Worm (Caenorhabditis elegans): ENCODE results near the gene gex-3.

gex-3 gene

ce11 chrIV:12417536-12418195 lies 13.4 kb downstream of the gex-3 start, which contains the start of gene F08G5.3 (continued):
- TF ChIP-seq madf-5 (GFP tag; IDR thresholded peaks at IDR 0.05) (peak in 1 of 2 experiments; percentile 66; a peak in 1 of 4 replicates), Y5F2A.4 (GFP tag; optimal IDR thresholded peaks at IDR 0.05) (peak; percentile 25), lin-1 (GFP tag; IDR thresholded peaks at IDR 0.05) (peak; percentile 55; the same call in 1 of the 2 replicates), daf-12 (tag; optimal IDR thresholded peaks at IDR 0.05) (no peak), ama-1 (optimal IDR thresholded peaks at IDR 0.05) (no peak), lin-15B (tag; optimal IDR thresholded peaks at IDR 0.05) (no peak), lsy-2 (tag; optimal IDR thresholded peaks at IDR 0.05) (peak in 1 of 2 experiments; percentile 58), pha-4 (GFP tag; IDR thresholded peaks at IDR 0.05) (peak; percentile 91), pha-4 (tag; optimal IDR thresholded peaks at IDR 0.05) (no peak), hlh-30 (tag; optimal IDR thresholded peaks at IDR 0.05; ENCODE audit: insufficient read depth) (peak; percentile 59), ctbp-1 (GFP tag; IDR thresholded peaks at IDR 0.05) (peak; percentile 76), saeg-2 (GFP tag; IDR thresholded peaks at IDR 0.05) (peak; percentile 66; the same call in 1 of the 2 replicates), zag-1 (tag; optimal IDR thresholded peaks at IDR 0.05) (no peak), nhr-41 (GFP tag; IDR thresholded peaks at IDR 0.05) (peak; percentile 45; the same call in 1 of the 2 replicates), unc-62 (GFP tag; optimal IDR thresholded peaks at IDR 0.05 in 1 of 2) (no peak), unc-62 (tag; optimal IDR thresholded peaks at IDR 0.05) (no peak), R02D3.7 (tag; optimal IDR thresholded peaks at IDR 0.05) (no peak), hif-1 (tag; optimal IDR thresholded peaks at IDR 0.05) (peak in 1 of 2 experiments; percentile 33), ZK337.2 (GFP tag; IDR thresholded peaks at IDR 0.05) (peak; percentile 73), T20F7.1 (GFP tag; optimal IDR thresholded peaks at IDR 0.05) (peak; percentile 41), mdt-29 (GFP tag; IDR thresholded peaks at IDR 0.05) (peak; percentile 72; the same call in 1 of the 2 replicates), daf-19 (GFP tag; conservative IDR thresholded peaks at IDR 0.05) (no peak), spr-3 (GFP tag; optimal IDR thresholded peaks at IDR 0.05) (peak; percentile 53), lin-38 (GFP tag; IDR thresholded peaks at IDR 0.05) (peak; percentile 82), lim-7 (GFP tag; IDR thresholded peaks at IDR 0.05) (peak; percentile 95), mxl-2 (GFP tag; conservative IDR thresholded peaks at IDR 0.05) (0 out of 2 replicates have a peak, but pooled peaks have one; percentile 34), snpc-1.2 (GFP tag; IDR thresholded peaks at IDR 0.05) (peak; percentile 91), nhr-102 (tag; optimal IDR thresholded peaks at IDR 0.05) (peak; percentile 65), T26A8.4 (GFP tag; IDR thresholded peaks at IDR 0.05) (peak; percentile 67), ceh-44 (GFP tag; IDR thresholded peaks at IDR 0.05) (0 out of 2 replicates have a peak, but pooled peaks have one; percentile 43), lin-29 (GFP tag; IDR thresholded peaks at IDR 0.05) (no peak), F10B5.3 (tag; optimal IDR thresholded peaks at IDR 0.05) (no peak), dve-1 (tag; optimal IDR thresholded peaks at IDR 0.05; ENCODE audit: insufficient read depth) (peak; percentile 52), F26F4.8 (GFP tag; conservative IDR thresholded peaks at IDR 0.05) (peak; percentile 90), nhr-28 (tag; optimal IDR thresholded peaks at IDR 0.05) (peak; percentile 15), nhr-111 (GFP tag; optimal IDR thresholded peaks at IDR 0.05) (peak; percentile 69), zfp-3 (GFP tag; conservative IDR thresholded peaks at IDR 0.05) (peak; percentile 81), aly-2 (tag; optimal IDR thresholded peaks at IDR 0.05) (no peak), ztf-7 (tag; optimal IDR thresholded peaks at IDR 0.05) (peak; percentile 78), F49E8.2 (tag; optimal IDR thresholded peaks at IDR 0.05; ENCODE audit: borderline replicate concordance) (peak; percentile 51), gei-8 (GFP tag; optimal IDR thresholded peaks at IDR 0.05) (peak; percentile 72)
